Worm (Caenorhabditis elegans): ENCODE measurements around the gene mig-6.

The mig-6 gene

ce11 chrV:7857931-7858330 is 30.9 kb downstream of the mig-6 start, which contains the start of gene C37C3.1 (continued):
- TF ChIP-seq Y53G8AR.9 (GFP tag; conservative IDR thresholded peaks at IDR 0.05) (no peak), ceh-100 (GFP tag; IDR thresholded peaks at IDR 0.05) (0 out of 2 replicates have a peak, but pooled peaks have one; percentile 35), snpc-4 (GFP tag; optimal IDR thresholded peaks at IDR 0.05) (peak; percentile 9), snpc-4 (tag; optimal IDR thresholded peaks at IDR 0.05) (peak in 2 of 4 experiments; percentile 24 to 39), madf-6 (GFP tag; IDR thresholded peaks at IDR 0.05) (peak; percentile 45), lin-35 (GFP tag; optimal IDR thresholded peaks at IDR 0.05) (peak in 1 of 3 experiments; percentile 3), K11D2.4 (GFP tag; IDR thresholded peaks at IDR 0.05) (no peak), hmg-1.2 (GFP tag; IDR thresholded peaks at IDR 0.05) (0 out of 2 replicates have a peak, but pooled peaks have one; percentile 8), ztf-25 (GFP tag; IDR thresholded peaks at IDR 0.05) (no peak), madf-8 (GFP tag; conservative IDR thresholded peaks at IDR 0.05) (no peak), nhr-179 (tag; optimal IDR thresholded peaks at IDR 0.05) (no peak), Y79H2A.3 (GFP tag; conservative IDR thresholded peaks at IDR 0.05) (no peak), F37B4.10 (GFP tag; IDR thresholded peaks at IDR 0.05) (no peak), bed-2 (GFP tag; IDR thresholded peaks at IDR 0.05) (no peak), rpc-1 (optimal IDR thresholded peaks at IDR 0.05) (no peak), rpc-1 (tag; optimal IDR thresholded peaks at IDR 0.05) (no peak), attf-5 (GFP tag; optimal IDR thresholded peaks at IDR 0.05) (no peak), snpc-1.3 (tag; optimal IDR thresholded peaks at IDR 0.05; ENCODE audit: insufficient read depth) (no peak), nhr-90 (tag; optimal IDR thresholded peaks at IDR 0.05) (no peak), hlh-12 (tag; optimal IDR thresholded peaks at IDR 0.05) (no peak), egl-44 (GFP tag; IDR thresholded peaks at IDR 0.05) (no peak), ama-1 (optimal IDR thresholded peaks at IDR 0.05) (peak; percentile 65), ama-1 (GFP tag; optimal IDR thresholded peaks at IDR 0.05) (peak in 1 of 2 experiments; percentile 50), lsl-1 (GFP tag; optimal IDR thresholded peaks at IDR 0.05) (no peak), F23B12.7 (tag; optimal IDR thresholded peaks at IDR 0.05; ENCODE audit: insufficient read depth) (no peak), lin-26 (GFP tag; IDR thresholded peaks at IDR 0.05) (no peak), bed-1 (GFP tag; IDR thresholded peaks at IDR 0.05) (no peak), nhr-27 (tag; optimal IDR thresholded peaks at IDR 0.05) (no peak), ekl-4 (GFP tag; IDR thresholded peaks at IDR 0.05) (no peak), rcor-1 (GFP tag; IDR thresholded peaks at IDR 0.05) (no peak), tlf-1 (GFP tag; optimal IDR thresholded peaks at IDR 0.05) (peak; percentile 57), somi-1 (GFP tag; optimal IDR thresholded peaks at IDR 0.05) (no peak), ztf-18 (tag; optimal IDR thresholded peaks at IDR 0.05) (no peak), zfh-2 (GFP tag; conservative IDR thresholded peaks at IDR 0.05) (no peak), akir-1 (GFP tag; optimal IDR thresholded peaks at IDR 0.05) (no peak)

- TF ChIP-seq lsl-1 (GFP tag; optimal IDR thresholded peaks at IDR 0.05) (no peak), snpc-3.4 (tag; optimal IDR thresholded peaks at IDR 0.05) (no peak), repo-1 (tag; optimal IDR thresholded peaks at IDR 0.05) (no peak), F37B4.10 (GFP tag; IDR thresholded peaks at IDR 0.05) (no peak), let-607 (tag; optimal IDR thresholded peaks at IDR 0.05) (no peak), tbp1 (GFP tag; optimal IDR thresholded peaks at IDR 0.05) (no peak), gei-17 (GFP tag; optimal IDR thresholded peaks at IDR 0.05) (no peak), akir-1 (GFP tag; optimal IDR thresholded peaks at IDR 0.05) (no peak), zfh-2 (GFP tag; conservative IDR thresholded peaks at IDR 0.05) (no peak), somi-1 (GFP tag; optimal IDR thresholded peaks at IDR 0.05) (no peak)
Observed at ce11 chrV:7861792-7862191, 34.8 kb downstream of the mig-6 start, which contains the start of gene C37C3.17. C37C3.17 (minus strand) TSS chrV:7861892.

All from whole organism, young adult.